Fruit fly (Drosophila melanogaster) whole organism, pupa: ENCODE data around the gene CG3251.

ENCODE experiments used
- CG10348 ChIP-seq: fragments of 200-800 bp; sonication (Bioruptor generic); IDR thresholded peaks from 2 replicates; pipeline ENCODE4 v1.3.6; 2022; ENCODE audit warnings: missing biosample characterization, missing genetic modification characterization
- CG13204 ChIP-seq: fragments of 200-800 bp; sonication (Bioruptor generic); optimal IDR thresholded peaks from 2 replicates; lab custom pipeline; 2018; ENCODE audit warnings: missing biosample characterization, mild to moderate bottlenecking, missing genetic modification characterization, moderate library complexity
- CG15710 ChIP-seq: fragments of 200-800 bp; sonication (Bioruptor generic); optimal IDR thresholded peaks from 2 replicates; lab custom pipeline; 2018; ENCODE audit warnings: missing biosample characterization, mild to moderate bottlenecking, missing genetic modification characterization, moderate library complexity
- CG34367 ChIP-seq: fragments of 200-800 bp; sonication (Bioruptor generic); optimal IDR thresholded peaks from 2 replicates; lab custom pipeline; 2018; ENCODE audit warnings: missing biosample characterization, mild to moderate bottlenecking, missing genetic modification characterization
- CG4496 ChIP-seq: fragments of 200-800 bp; sonication (Bioruptor generic); IDR thresholded peaks from 3 replicates; pipeline ENCODE4 v1.3.6; 2022; ENCODE audit warnings: missing biosample characterization, missing genetic modification characterization
- CG9948 ChIP-seq: fragments of 200-800 bp; sonication (Bioruptor generic); optimal IDR thresholded peaks from 2 replicates; lab custom pipeline; 2018; ENCODE audit warnings: missing biosample characterization, mild to moderate bottlenecking, missing genetic modification characterization, moderate library complexity
- EcR ChIP-seq: fragments of 200-800 bp; sonication (Bioruptor generic); optimal IDR thresholded peaks from 3 replicates; lab custom pipeline; 2019; ENCODE audit warnings: missing biosample characterization, missing genetic modification characterization, mild to moderate bottlenecking, moderate library complexity, missing genetic modification reagents
- Pif1A ChIP-seq: fragments of 200-800 bp; sonication (Bioruptor generic); optimal IDR thresholded peaks from 3 replicates; lab custom pipeline; 2016; ENCODE audit warnings: missing biosample characterization, missing genetic modification characterization
- Pif1B ChIP-seq: fragments of 200-800 bp; sonication (Bioruptor generic); optimal IDR thresholded peaks from 3 replicates; lab custom pipeline; 2016; ENCODE audit warnings: missing biosample characterization, missing genetic modification characterization
- Snoo ChIP-seq: fragments of 200-800 bp; sonication (Bioruptor generic); optimal IDR thresholded peaks from 3 replicates; lab custom pipeline; 2017; ENCODE audit warnings: missing biosample characterization, mild to moderate bottlenecking, missing genetic modification characterization, inconsistent platforms
- rn ChIP-seq: fragments of 200-800 bp; sonication (Bioruptor generic); IDR thresholded peaks from 2 replicates; pipeline ENCODE4 v1.3.6; 2022; ENCODE audit warnings: missing biosample characterization, missing genetic modification characterization

dm6 chr2L:4726021-4726420 lies 35.5 kb upstream of the CG3251 start:
- TF ChIP-seq Snoo (tag; lab: Kevin White, UChicago): no peak
- no peak for TF ChIP-seq CG13204 (GFP tag; lab: Kevin White, UChicago)
- no peak for TF ChIP-seq CG34367 (tag; lab: Kevin White, UChicago)
- TF ChIP-seq CG15710 (tag; lab: Kevin White, UChicago): no peak
- no peak for TF ChIP-seq CG9948 (tag; lab: Kevin White, UChicago)
- no peak for TF ChIP-seq Pif1A (GFP tag; lab: Kevin White, UChicago)
- TF ChIP-seq CG4496 (GFP tag; lab: Robert Waterston, UW): no peak
- no peak for TF ChIP-seq rn
- TF ChIP-seq EcR: no peak
- no peak for TF ChIP-seq CG10348 (GFP tag; lab: Robert Waterston, UW)
- TF ChIP-seq Pif1B: no peak
